Fruit fly (Drosophila melanogaster) S2 (cell line): Measurements from ENCODE around the gene Lectin-galC1.

ENCODE experiments used
- CG8478 ChIP-seq: fragments of >200 bp; optimal IDR thresholded peaks from 2 replicates; lab custom pipeline; 2018
- CTCF ChIP-seq, 2 experiments: fragments of >200 bp; optimal IDR thresholded peaks; 2 replicates each; lab custom pipeline; 2018

The Lectin-galC1 gene

DNA sequence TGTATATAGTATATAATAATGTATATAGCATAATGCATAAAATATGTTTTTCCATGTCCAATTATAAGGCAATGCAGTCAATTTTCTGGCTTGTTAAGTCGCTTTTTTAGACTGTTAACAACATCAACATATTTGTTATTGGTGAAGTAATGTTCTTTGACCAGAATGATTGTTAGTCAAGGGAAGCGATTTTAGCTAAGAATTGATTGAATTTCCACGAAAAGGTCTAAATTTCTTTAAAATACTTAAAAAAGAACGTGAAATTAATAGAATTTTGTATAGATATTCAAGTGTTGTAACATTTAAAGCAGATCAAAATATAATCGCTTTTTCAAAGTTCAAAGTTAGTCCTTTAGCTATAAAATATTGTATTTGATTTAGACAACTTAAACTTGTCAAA, 46.2 kb downstream of the Lectin-galC1 start:
- TF ChIP-seq CTCF (optimal IDR thresholded peaks at IDR 0.05; lab: Kevin White, UChicago), result no peak

DNA sequence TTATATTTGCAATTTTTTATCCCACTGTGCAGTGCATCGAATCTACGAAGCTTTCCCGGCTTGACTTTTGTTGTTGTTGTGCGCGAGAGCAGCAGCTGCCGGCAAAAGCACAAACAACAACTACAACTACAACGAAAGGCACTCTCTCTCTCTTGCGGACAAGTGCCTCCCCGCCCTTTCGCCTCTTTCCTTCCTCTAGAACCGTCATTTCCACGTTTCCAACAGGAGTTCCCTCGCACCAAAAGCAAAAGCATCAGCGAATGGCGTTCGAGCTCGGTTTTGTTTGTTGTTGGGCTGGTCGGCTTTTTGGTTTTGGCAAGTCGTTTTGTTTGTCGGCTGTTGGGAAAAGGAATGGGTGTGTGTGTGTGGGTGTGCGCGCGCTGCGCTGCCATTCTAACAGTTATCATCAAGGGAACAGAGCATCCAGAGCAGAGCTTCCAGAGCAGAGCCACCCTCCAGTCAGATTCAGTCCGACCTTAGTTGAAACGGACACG, 46.6 kb downstream of the Lectin-galC1 start, which contains the start of gene tj:
Gene tj, plus strand, starts transcription at position 444 of the 494 bp plus-strand sequence.
- TF ChIP-seq CG8478 (lab: Kevin White, UChicago) (no peak), CTCF (optimal IDR thresholded peaks at IDR 0.05; lab: Kevin White, UChicago) (no peak)
